Fruit fly (Drosophila melanogaster) whole organism, embryonic: ENCODE results near the gene Veneno.

Experiments used
- Atf-2 ChIP-seq: fragments of 200-800 bp; sonication (Bioruptor generic); optimal IDR thresholded peaks from 2 replicates; lab custom pipeline; 2016; ENCODE audit warnings: missing biosample characterization, missing genetic modification characterization
- CG1024 ChIP-seq: fragments of 200-800 bp; sonication (Bioruptor generic); IDR thresholded peaks from 2 replicates; pipeline ENCODE4 v1.3.6; 2022; ENCODE audit warnings: missing biosample characterization, missing genetic modification characterization
- CG10431 ChIP-seq: fragments of 200-800 bp; sonication (Bioruptor generic); optimal IDR thresholded peaks from 3 replicates; lab custom pipeline; 2018; ENCODE audit warnings: missing biosample characterization, mild to moderate bottlenecking, missing genetic modification characterization
- CG10462 ChIP-seq: fragments of 200-800 bp; sonication (Bioruptor generic); optimal IDR thresholded peaks from 2 replicates; lab custom pipeline; 2016; ENCODE audit warnings: missing biosample characterization, missing genetic modification characterization
- CG11504 ChIP-seq: fragments of 200-800 bp; sonication (Bioruptor generic); optimal IDR thresholded peaks from 3 replicates; lab custom pipeline; 2019; ENCODE audit warnings: missing biosample characterization, mild to moderate bottlenecking, missing genetic modification characterization, moderate library complexity
- CG11560 ChIP-seq: fragments of 200-800 bp; sonication (Bioruptor generic); IDR thresholded peaks from 3 replicates; pipeline ENCODE4 v1.3.6; 2022; ENCODE audit warnings: missing biosample characterization, missing genetic modification characterization
- CG12104 ChIP-seq: fragments of 200-800 bp; sonication (Bioruptor generic); optimal IDR thresholded peaks from 3 replicates; lab custom pipeline; 2016; ENCODE audit warnings: missing biosample characterization, missing genetic modification characterization
- CG14860 ChIP-seq: fragments of 200-800 bp; sonication (Bioruptor generic); IDR thresholded peaks from 3 replicates; pipeline ENCODE4 v1.3.6; 2022; ENCODE audit warnings: missing biosample characterization, missing genetic modification characterization; ENCODE audit not compliant: partially characterized antibody
- CG1647 ChIP-seq: fragments of 200-800 bp; sonication (Bioruptor generic); optimal IDR thresholded peaks from 3 replicates; lab custom pipeline; 2016; ENCODE audit warnings: missing biosample characterization, missing genetic modification characterization
- CG18476 ChIP-seq: fragments of 200-800 bp; sonication (Bioruptor generic); optimal IDR thresholded peaks from 2 replicates; lab custom pipeline; 2016; ENCODE audit warnings: missing biosample characterization, mild to moderate bottlenecking, missing genetic modification characterization
- CG18764 ChIP-seq: fragments of 200-800 bp; sonication (Bioruptor generic); optimal IDR thresholded peaks from 3 replicates; lab custom pipeline; 2016; ENCODE audit warnings: missing biosample characterization, missing genetic modification characterization
- CG2129 ChIP-seq: fragments of 200-800 bp; sonication (Bioruptor generic); IDR thresholded peaks from 2 replicates; pipeline ENCODE4 v1.3.6; 2022; ENCODE audit warnings: missing biosample characterization, missing genetic modification characterization; ENCODE audit not compliant: partially characterized antibody
- CG2712 ChIP-seq: fragments of 200-800 bp; optimal IDR thresholded peaks from 3 replicates; lab custom pipeline; 2019; ENCODE audit warnings: missing biosample characterization, mild to moderate bottlenecking, missing genetic modification characterization, moderate library complexity
- CG3726 ChIP-seq: fragments of 200-800 bp; sonication (Bioruptor generic); IDR thresholded peaks from 3 replicates; pipeline ENCODE4, ENCODE4 v1.3.6; 2022; ENCODE audit warnings: missing biosample characterization, missing genetic modification characterization
- CG42726 ChIP-seq: fragments of 200-800 bp; sonication (Bioruptor generic); IDR thresholded peaks from 2 replicates; pipeline ENCODE4 v1.3.6; 2022; ENCODE audit warnings: missing biosample characterization, missing genetic modification characterization; ENCODE audit not compliant: partially characterized antibody
- CG43689 ChIP-seq: fragments of 200-800 bp; sonication (Bioruptor generic); IDR thresholded peaks from 2 replicates; pipeline ENCODE4 v1.3.6; 2022; ENCODE audit warnings: missing biosample characterization, missing genetic modification characterization
- CG6813 ChIP-seq: fragments of 200-800 bp; sonication (Bioruptor generic); optimal IDR thresholded peaks from 2 replicates; lab custom pipeline; 2017; ENCODE audit warnings: missing biosample characterization, missing genetic modification characterization, mild to moderate bottlenecking, moderate library complexity, missing genetic modification reagents
- CG7928 ChIP-seq: fragments of 200-800 bp; sonication (Bioruptor generic); optimal IDR thresholded peaks from 2 replicates; lab custom pipeline; 2017; ENCODE audit warnings: missing biosample characterization, mild to moderate bottlenecking, missing genetic modification characterization
- Camta ChIP-seq: fragments of 200-800 bp; sonication (Bioruptor generic); optimal IDR thresholded peaks from 2 replicates; lab custom pipeline; 2016; ENCODE audit warnings: missing biosample characterization, missing genetic modification characterization
- CkIIα-i1 ChIP-seq: fragments of 200-800 bp; sonication (Bioruptor generic); IDR thresholded peaks from 2 replicates; pipeline ENCODE4 v1.3.6; 2022; ENCODE audit warnings: missing biosample characterization, missing genetic modification characterization
- D ChIP-seq, 2 experiments: fragments of 200-800 bp in 1 of 2; fragments of >200 bp in 1 of 2; sonication (Bioruptor generic) in 1 of 2; optimal IDR thresholded peaks; 2 replicates in 1 of 2; 3 replicates in 1 of 2; lab custom pipeline; 2017; ENCODE audit warnings: mild to moderate bottlenecking in 1 of 2, missing biosample characterization in 1 of 2, missing genetic modification characterization in 1 of 2, missing genetic modification reagents in 1 of 2
- Dek ChIP-seq: fragments of 200-800 bp; sonication (Bioruptor generic); optimal IDR thresholded peaks from 3 replicates; lab custom pipeline; 2019; ENCODE audit warnings: missing biosample characterization, mild to moderate bottlenecking, missing genetic modification characterization, moderate library complexity
- Dp ChIP-seq: fragments of 200-800 bp; sonication (Bioruptor generic); optimal IDR thresholded peaks from 2 replicates; lab custom pipeline; 2018; ENCODE audit warnings: missing biosample characterization, mild to moderate bottlenecking, missing genetic modification characterization, moderate library complexity
- Gsc ChIP-seq: fragments of 200-800 bp; sonication (Bioruptor generic); IDR thresholded peaks from 2 replicates; pipeline ENCODE4 v1.3.6; 2022; ENCODE audit warnings: missing biosample characterization, missing genetic modification characterization
- H2.0 ChIP-seq: fragments of 200-800 bp; sonication (Bioruptor generic); IDR thresholded peaks from 2 replicates; pipeline ENCODE4 v1.3.6; 2022; ENCODE audit warnings: missing biosample characterization, missing genetic modification characterization
- HmgD ChIP-seq: fragments of 200-800 bp; sonication (Bioruptor generic); optimal IDR thresholded peaks from 3 replicates; lab custom pipeline; 2016; ENCODE audit warnings: missing biosample characterization, missing genetic modification characterization
- Jarid2 ChIP-seq: fragments of 200-800 bp; sonication (Bioruptor generic); optimal IDR thresholded peaks from 3 replicates; lab custom pipeline; 2017; ENCODE audit warnings: mild to moderate bottlenecking, missing biosample characterization, missing genetic modification reagents, missing genetic modification characterization
- Max ChIP-seq: fragments of 200-800 bp; sonication (Bioruptor generic); optimal IDR thresholded peaks from 2 replicates; lab custom pipeline; 2016; ENCODE audit warnings: missing biosample characterization, mild to moderate bottlenecking, missing genetic modification characterization
- Med ChIP-seq: fragments of 200-800 bp; sonication (Bioruptor generic); peaks from one replicate; lab custom pipeline; 2016; ENCODE audit warnings: missing biosample characterization, missing genetic modification characterization, mild to moderate bottlenecking, inconsistent platforms, moderate library complexity
- Ptx1 ChIP-seq: fragments of 200-800 bp; sonication (Bioruptor generic); IDR thresholded peaks from 2 replicates; pipeline ENCODE4 v1.3.6; 2022; ENCODE audit warnings: missing biosample characterization, missing genetic modification characterization
- Rx ChIP-seq: fragments of 200-800 bp; sonication (Bioruptor generic); IDR thresholded peaks from 2 replicates; pipeline ENCODE4 v1.3.6; 2022; ENCODE audit warnings: missing biosample characterization, missing genetic modification characterization
- Trl ChIP-seq, 3 experiments: fragments of >200 bp in 2 of 3; fragments of 200-800 bp in 1 of 3; sonication (Bioruptor generic) in 1 of 3; optimal IDR thresholded peaks; 2 replicates in 1 of 3; 3 replicates in 2 of 3; lab custom pipeline; 2016 to 2017; ENCODE audit warnings: missing biosample characterization in 1 of 3, missing genetic modification characterization in 1 of 3
- btn ChIP-seq: fragments of 200-800 bp; sonication (Bioruptor generic); optimal IDR thresholded peaks from 2 replicates; lab custom pipeline; 2016; ENCODE audit warnings: missing biosample characterization, missing genetic modification characterization
- chif ChIP-seq, 2 experiments: fragments of 200-800 bp; sonication (Bioruptor generic); optimal IDR thresholded peaks; 3 replicates each; lab custom pipeline; 2016; ENCODE audit warnings: missing biosample characterization in 2 of 2, missing genetic modification characterization in 2 of 2
- crc ChIP-seq: fragments of 200-800 bp; sonication (Bioruptor generic); optimal IDR thresholded peaks from 2 replicates; lab custom pipeline; 2016; ENCODE audit warnings: missing biosample characterization, missing genetic modification characterization
- crol ChIP-seq: fragments of 200-800 bp; sonication (Bioruptor generic); IDR thresholded peaks from 2 replicates; pipeline ENCODE4 v1.3.6; 2022; ENCODE audit warnings: missing biosample characterization, missing genetic modification characterization
- cwo ChIP-seq: fragments of 200-800 bp; sonication (Bioruptor generic); optimal IDR thresholded peaks from 3 replicates; lab custom pipeline; 2017; ENCODE audit warnings: missing biosample characterization, missing genetic modification characterization, mild to moderate bottlenecking, moderate library complexity, missing genetic modification reagents
- ewg ChIP-seq: fragments of 200-800 bp; sonication (Bioruptor generic); optimal IDR thresholded peaks from 3 replicates; lab custom pipeline; 2017; ENCODE audit warnings: mild to moderate bottlenecking, missing biosample characterization, missing genetic modification reagents, missing genetic modification characterization
- eyg ChIP-seq: fragments of 200-800 bp; sonication (Bioruptor generic); optimal IDR thresholded peaks from 3 replicates; lab custom pipeline; 2016; ENCODE audit warnings: missing biosample characterization, missing genetic modification characterization
- fd64A ChIP-seq: fragments of 200-800 bp; sonication (Bioruptor generic); optimal IDR thresholded peaks from 3 replicates; lab custom pipeline; 2018; ENCODE audit warnings: missing biosample characterization, mild to moderate bottlenecking, missing genetic modification characterization
- ham ChIP-seq: fragments of 200-800 bp; sonication (Bioruptor generic); IDR thresholded peaks from 2 replicates; pipeline ENCODE4 v1.3.6; 2022; ENCODE audit warnings: missing biosample characterization, missing genetic modification characterization
- klu ChIP-seq: fragments of 200-800 bp; sonication (Bioruptor generic); IDR thresholded peaks from 2 replicates; pipeline ENCODE4 v1.3.6; 2022; ENCODE audit warnings: missing biosample characterization, missing genetic modification characterization
- kni ChIP-seq: fragments of 200-800 bp; sonication (Bioruptor generic); optimal IDR thresholded peaks from 3 replicates; lab custom pipeline; 2017; ENCODE audit warnings: mild to moderate bottlenecking, missing biosample characterization, missing genetic modification reagents, missing genetic modification characterization
- peb ChIP-seq: fragments of 200-800 bp; sonication (Bioruptor generic); IDR thresholded peaks from 2 replicates; pipeline ENCODE4 v1.3.6; 2022; ENCODE audit warnings: missing biosample characterization, missing genetic modification characterization
- pum ChIP-seq: fragments of 200-800 bp; sonication (Bioruptor generic); optimal IDR thresholded peaks from 2 replicates; lab custom pipeline; 2016; ENCODE audit warnings: missing biosample characterization, missing genetic modification characterization
- pzg ChIP-seq: fragments of 200-800 bp; sonication (Bioruptor generic); optimal IDR thresholded peaks from 3 replicates; lab custom pipeline; 2018; ENCODE audit warnings: missing biosample characterization, mild to moderate bottlenecking, missing genetic modification characterization, moderate library complexity
- sens ChIP-seq: fragments of 200-800 bp; sonication (Bioruptor generic); peaks from one replicate; lab custom pipeline; 2016; ENCODE audit warnings: missing biosample characterization, missing genetic modification characterization
- tgo ChIP-seq: fragments of 200-800 bp; sonication (Bioruptor generic); IDR thresholded peaks from 3 replicates; pipeline ENCODE4 v1.3.6; 2022; ENCODE audit warnings: missing biosample characterization, missing genetic modification characterization
- trem ChIP-seq: fragments of 200-800 bp; optimal IDR thresholded peaks from 3 replicates; lab custom pipeline; 2019; ENCODE audit warnings: missing biosample characterization, mild to moderate bottlenecking, missing genetic modification characterization, moderate library complexity
- zen2 ChIP-seq: fragments of 200-800 bp; sonication (Bioruptor generic); IDR thresholded peaks from 3 replicates; pipeline ENCODE4 v1.3.6; 2022; ENCODE audit warnings: missing biosample characterization, missing genetic modification characterization; ENCODE audit not compliant: partially characterized antibody

The Veneno gene

DNA sequence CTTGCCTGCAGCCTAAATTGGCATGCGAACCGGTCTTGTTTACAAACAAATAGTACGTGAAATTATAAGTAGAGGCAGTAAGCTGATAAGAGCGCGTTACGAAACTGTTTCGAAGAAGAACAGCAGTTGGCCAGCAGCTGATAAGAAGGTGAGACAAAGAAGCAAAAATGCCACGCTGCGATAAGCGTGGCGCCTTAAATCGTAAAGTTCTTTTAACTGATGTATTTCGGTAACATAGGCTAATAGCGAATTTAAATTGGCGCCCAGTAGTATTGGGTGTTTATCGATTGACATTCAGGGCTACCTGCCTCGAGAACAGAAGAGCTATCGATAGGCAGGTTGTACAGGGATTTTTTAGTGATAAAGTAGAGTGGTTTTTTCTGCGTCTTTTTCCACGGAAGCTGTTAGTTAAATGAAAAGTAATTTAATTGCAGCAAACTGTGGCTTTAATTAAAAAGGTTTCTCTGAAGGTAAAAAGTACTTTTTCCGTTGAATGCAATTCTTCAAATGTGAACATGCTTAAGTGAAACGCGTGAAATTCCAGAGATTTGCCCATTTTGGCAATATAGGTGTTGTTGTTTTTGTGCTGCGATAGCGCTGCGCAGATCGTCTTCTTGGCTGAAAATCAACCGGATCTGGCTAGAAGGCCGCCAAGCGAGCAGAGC lies 5.6 kb downstream of the Veneno start, which contains the start of gene stck (continued):
- TF ChIP-seq pum (GFP tag; lab: Kevin White, UChicago) (no peak), sens (GFP tag; lab: Kevin White, UChicago) (peak; percentile 58), cwo (no peak), Ptx1 (GFP tag; lab: Robert Waterston, UW) (no peak), Gsc (GFP tag; lab: Robert Waterston, UW) (no peak), CG3726 (GFP tag; lab: Robert Waterston, UW) (no peak), Atf-2 (GFP tag; lab: Kevin White, UChicago) (no peak), crol (GFP tag; lab: Robert Waterston, UW) (no peak), CG10462 (GFP tag; lab: Kevin White, UChicago) (no peak), fd64A (no peak), klu (GFP tag; lab: Robert Waterston, UW) (no peak), chif (GFP tag; optimal IDR thresholded peaks at IDR 0.05; lab: Kevin White, UChicago) (no peak), eyg (GFP tag; lab: Kevin White, UChicago) (no peak), CG18764 (GFP tag; lab: Kevin White, UChicago) (no peak), H2.0 (GFP tag; lab: Robert Waterston, UW) (no peak), CG18476 (no peak), trem (peak; percentile 22), crc (no peak), btn (GFP tag; lab: Kevin White, UChicago) (no peak), CG1647 (GFP tag; lab: Kevin White, UChicago) (no peak), zen2 (GFP tag; lab: Robert Waterston, UW) (no peak), CkIIα-i1 (no peak), peb (GFP tag; lab: Robert Waterston, UW) (no peak), CG7928 (GFP tag; lab: Kevin White, UChicago) (peak; percentile 96), Max (no peak), CG11560 (tag; lab: Robert Waterston, UW) (no peak), CG2129 (GFP tag; lab: Robert Waterston, UW) (peak; percentile 24; the same call in 1 of the 2 replicates), Med (GFP tag; lab: Kevin White, UChicago) (peak; percentile 64), Rx (GFP tag; lab: Robert Waterston, UW) (no peak), CG42726 (GFP tag; lab: Robert Waterston, UW) (no peak), CG2712 (peak; percentile 7), CG10431 (GFP tag; lab: Kevin White, UChicago) (no peak), kni (no peak), Trl (optimal IDR thresholded peaks at IDR 0.05; lab: Kevin White, UChicago) (no peak), Trl (GFP tag; optimal IDR thresholded peaks at IDR 0.05; lab: Kevin White, UChicago) (no peak), Dp (GFP tag; lab: Kevin White, UChicago) (peak; percentile 94), tgo (GFP tag; lab: Robert Waterston, UW) (no peak), pzg (GFP tag; lab: Kevin White, UChicago) (peak; percentile 90), CG14860 (GFP tag; lab: Robert Waterston, UW) (peak; percentile 56; the same call in 1 of the 3 replicates), HmgD (GFP tag; lab: Kevin White, UChicago) (no peak), Jarid2 (GFP tag; lab: Kevin White, UChicago) (no peak), CG11504 (tag; lab: Kevin White, UChicago) (no peak), CG1024 (GFP tag; lab: Robert Waterston, UW) (no peak), D (optimal IDR thresholded peaks at IDR 0.05; lab: Kevin White, UChicago) (no peak), D (GFP tag; optimal IDR thresholded peaks at IDR 0.05; lab: Kevin White, UChicago) (no peak), Camta (GFP tag; lab: Kevin White, UChicago) (no peak), Dek (tag; lab: Kevin White, UChicago) (no peak), CG6813 (GFP tag; lab: Kevin White, UChicago) (no peak), ewg (GFP tag; lab: Kevin White, UChicago) (peak; percentile 34), CG43689 (no peak), ham (GFP tag; lab: Robert Waterston, UW) (no peak), CG12104 (no peak)
